Worm (Caenorhabditis elegans) whole organism, L4 larva: ENCODE measurements around the gene nspg-6.

Source experiments
- F10B5.3 ChIP-seq: sonication (generic microtip); optimal IDR thresholded peaks from 2 replicates; lab custom pipeline; 2016; ENCODE audit warnings: mild to moderate bottlenecking, missing genetic modification characterization, missing compliant biosample characterization
- F37D6.2 ChIP-seq: sonication (generic microtip); optimal IDR thresholded peaks from 2 replicates; lab custom pipeline; 2016; ENCODE audit warnings: mild to moderate bottlenecking, missing genetic modification characterization, missing compliant biosample characterization
- R02D3.7 ChIP-seq: fragments of 150-350 bp; sonication (generic microtip); optimal IDR thresholded peaks from 3 replicates; lab custom pipeline; 2014; ENCODE audit warnings: missing biosample characterization, missing genetic modification characterization
- T20F7.1 ChIP-seq: fragments of 200-800 bp; sonication (Bioruptor generic); optimal IDR thresholded peaks from 2 replicates; lab custom pipeline; 2018; ENCODE audit warnings: mild to moderate bottlenecking, missing genetic modification characterization, missing compliant biosample characterization
- ZK337.2 ChIP-seq: fragments of 200-800 bp; sonication (Bioruptor generic); IDR thresholded peaks from 2 replicates; pipeline ENCODE4 v1.3.6; 2022; ENCODE audit warnings: missing genetic modification reagents, missing genetic modification characterization, missing compliant biosample characterization
- aly-2 ChIP-seq: sonication (generic microtip); optimal IDR thresholded peaks from 2 replicates; lab custom pipeline; 2018; ENCODE audit warnings: missing biosample characterization, missing genetic modification characterization
- ama-1 ChIP-seq: fragments of 150-350 bp; optimal IDR thresholded peaks from 2 replicates; lab custom pipeline; 2014; ENCODE audit warnings: inconsistent platforms, mixed read lengths
- ceh-20 ChIP-seq: fragments of 200-800 bp; sonication (Bioruptor generic); IDR thresholded peaks from 2 replicates; pipeline ENCODE4 v1.3.6; 2022; ENCODE audit warnings: missing genetic modification reagents, missing genetic modification characterization, missing compliant biosample characterization
- ceh-28 ChIP-seq: fragments of 150-350 bp; optimal IDR thresholded peaks from 2 replicates; lab custom pipeline; 2014; ENCODE audit warnings: missing biosample characterization, missing genetic modification reagents, missing genetic modification characterization
- ceh-32 ChIP-seq: sonication (generic microtip); optimal IDR thresholded peaks from 2 replicates; lab custom pipeline; 2016; ENCODE audit warnings: mild to moderate bottlenecking, missing genetic modification characterization, missing compliant biosample characterization; ENCODE audit not compliant: poor library complexity
- ceh-44 ChIP-seq: fragments of 200-800 bp; sonication (Bioruptor generic); IDR thresholded peaks from 2 replicates; pipeline ENCODE4 v1.3.6; 2022; ENCODE audit warnings: missing genetic modification reagents, missing genetic modification characterization, missing compliant biosample characterization
- ceh-82 ChIP-seq: sonication (generic microtip); optimal IDR thresholded peaks from 2 replicates; lab custom pipeline; 2017; ENCODE audit warnings: missing biosample characterization, missing genetic modification characterization
- cey-2 ChIP-seq: sonication (generic microtip); optimal IDR thresholded peaks from 3 replicates; lab custom pipeline; 2017; ENCODE audit warnings: missing genetic modification characterization, mild to moderate bottlenecking, missing compliant biosample characterization, antibody characterized with exemption, borderline replicate concordance; ENCODE audit not compliant: insufficient read depth
- daf-12 ChIP-seq: fragments of 150-350 bp; optimal IDR thresholded peaks from 2 replicates; lab custom pipeline; 2014; ENCODE audit warnings: missing biosample characterization, missing genetic modification reagents, missing genetic modification characterization
- daf-16 ChIP-seq, 3 experiments: sonication (generic microtip); optimal IDR thresholded peaks; 2 replicates each; lab custom pipeline; 2016 to 2017; ENCODE audit warnings: missing genetic modification characterization in 3 of 3, missing genetic modification reagents in 3 of 3, mild to moderate bottlenecking in 2 of 3, missing compliant biosample characterization in 2 of 3, missing biosample characterization in 1 of 3, moderate library complexity in 1 of 3
- dmd-8 ChIP-seq: fragments of 200-800 bp; sonication (Bioruptor generic); IDR thresholded peaks from 2 replicates; pipeline ENCODE4 v1.3.6; 2022; ENCODE audit warnings: missing genetic modification characterization, missing compliant biosample characterization
- dmd-9 ChIP-seq: fragments of 200-800 bp; sonication (Bioruptor generic); IDR thresholded peaks from 2 replicates; pipeline ENCODE4 v1.3.6; 2022; ENCODE audit warnings: missing genetic modification reagents, missing genetic modification characterization, missing compliant biosample characterization
- duxl-1 ChIP-seq: sonication (generic microtip); optimal IDR thresholded peaks from 2 replicates; lab custom pipeline; 2016; ENCODE audit warnings: mild to moderate bottlenecking, missing genetic modification characterization, moderate library complexity, missing compliant biosample characterization; ENCODE audit not compliant: poor library complexity
- dve-1 ChIP-seq: sonication (generic microtip); optimal IDR thresholded peaks from 2 replicates; lab custom pipeline; 2017; ENCODE audit warnings: antibody characterized with exemption, mild to moderate bottlenecking, missing genetic modification characterization, missing compliant biosample characterization; ENCODE audit not compliant: insufficient read depth
- egl-27 ChIP-seq: sonication (generic microtip); optimal IDR thresholded peaks from 3 replicates; lab custom pipeline; 2017; ENCODE audit warnings: missing biosample characterization, missing genetic modification reagents, missing genetic modification characterization
- hlh-11 ChIP-seq: fragments of 200-800 bp; sonication (Bioruptor generic); optimal IDR thresholded peaks from 2 replicates; lab custom pipeline; 2018; ENCODE audit warnings: mild to moderate bottlenecking, missing genetic modification characterization, missing compliant biosample characterization
- lin-13 ChIP-seq: fragments of 150-350 bp; optimal IDR thresholded peaks from 2 replicates; lab custom pipeline; 2014; ENCODE audit warnings: missing biosample characterization, missing genetic modification reagents, missing genetic modification characterization
- lin-15B ChIP-seq: fragments of 150-350 bp; sonication (generic microtip); optimal IDR thresholded peaks from 3 replicates; lab custom pipeline; 2014; ENCODE audit warnings: missing biosample characterization, missing genetic modification characterization
- lin-29 ChIP-seq: fragments of 200-800 bp; sonication (Bioruptor generic); IDR thresholded peaks from 2 replicates; pipeline ENCODE4 v1.3.6; 2022; ENCODE audit warnings: missing genetic modification reagents, missing genetic modification characterization, missing compliant biosample characterization
- lin-38 ChIP-seq: fragments of 200-800 bp; sonication (Bioruptor generic); IDR thresholded peaks from 2 replicates; pipeline ENCODE4 v1.3.6; 2022; ENCODE audit warnings: missing genetic modification reagents, missing genetic modification characterization, missing compliant biosample characterization
- lir-3 ChIP-seq: sonication (generic microtip); optimal IDR thresholded peaks from 2 replicates; lab custom pipeline; 2016; ENCODE audit warnings: mild to moderate bottlenecking, missing genetic modification characterization, missing compliant biosample characterization
- madf-9 ChIP-seq: fragments of 200-800 bp; sonication (Bioruptor generic); conservative IDR thresholded peaks from 2 replicates; pipeline ENCODE4 v1.3.6; 2022; ENCODE audit warnings: missing genetic modification reagents, missing genetic modification characterization, missing compliant biosample characterization
- mxl-3 ChIP-seq: fragments of 200-800 bp; sonication (Bioruptor generic); optimal IDR thresholded peaks from 2 replicates; lab custom pipeline; 2018; ENCODE audit warnings: mild to moderate bottlenecking, missing genetic modification characterization, missing compliant biosample characterization
- nhr-111 ChIP-seq: fragments of 200-800 bp; sonication (Bioruptor generic); optimal IDR thresholded peaks from 2 replicates; lab custom pipeline; 2018; ENCODE audit warnings: mild to moderate bottlenecking, missing genetic modification characterization, missing compliant biosample characterization
- nhr-25 ChIP-seq: sonication (generic microtip); optimal IDR thresholded peaks from 2 replicates; lab custom pipeline; 2017; ENCODE audit warnings: missing genetic modification characterization, mild to moderate bottlenecking, missing compliant biosample characterization, antibody characterized with exemption, moderate library complexity, borderline replicate concordance; ENCODE audit not compliant: insufficient read depth
- nhr-28 ChIP-seq: fragments of 150-350 bp; optimal IDR thresholded peaks from 2 replicates; lab custom pipeline; 2014; ENCODE audit warnings: missing biosample characterization, missing genetic modification characterization
- nhr-42 ChIP-seq: fragments of 200-800 bp; sonication (Bioruptor generic); IDR thresholded peaks from 2 replicates; pipeline ENCODE4 v1.3.6; 2022; ENCODE audit warnings: missing genetic modification characterization, missing compliant biosample characterization
- nhr-48 ChIP-seq: sonication (generic microtip); optimal IDR thresholded peaks from 2 replicates; lab custom pipeline; 2016; ENCODE audit warnings: mild to moderate bottlenecking, missing genetic modification characterization, missing compliant biosample characterization
- nhr-76 ChIP-seq: fragments of 150-350 bp; optimal IDR thresholded peaks from 2 replicates; lab custom pipeline; 2014; ENCODE audit warnings: missing biosample characterization, missing genetic modification characterization
- nhr-77 ChIP-seq: fragments of 150-350 bp; optimal IDR thresholded peaks from 2 replicates; lab custom pipeline; 2014; ENCODE audit warnings: missing biosample characterization, missing genetic modification characterization
- pha-4 ChIP-seq, 2 experiments: fragments of 150-350 bp in 1 of 2; fragments of 200-800 bp in 1 of 2; sonication (Bioruptor generic) in 1 of 2; IDR thresholded peaks in 1 of 2; optimal IDR thresholded peaks in 1 of 2; 2 replicates each; pipeline versions ENCODE4 v1.3.6 to Lab custom; 2014 to 2022; ENCODE audit warnings: missing genetic modification characterization in 2 of 2, missing genetic modification reagents in 2 of 2, missing biosample characterization in 1 of 2, missing compliant biosample characterization in 1 of 2
- rbr-2 ChIP-seq: sonication (generic microtip); optimal IDR thresholded peaks from 2 replicates; lab custom pipeline; 2016; ENCODE audit warnings: missing genotype, missing genetic modification characterization, missing compliant biosample characterization
- set-16 ChIP-seq: fragments of 200-800 bp; sonication (Bioruptor generic); IDR thresholded peaks from 2 replicates; pipeline ENCODE4 v1.3.6; 2022; ENCODE audit warnings: missing genetic modification reagents, missing genetic modification characterization, missing compliant biosample characterization
- skn-1 ChIP-seq: fragments of 150-350 bp; optimal IDR thresholded peaks from 2 replicates; lab custom pipeline; 2014; ENCODE audit warnings: missing biosample characterization, missing genetic modification characterization
- snpc-1.2 ChIP-seq: fragments of 200-800 bp; sonication (Bioruptor generic); IDR thresholded peaks from 2 replicates; pipeline ENCODE4 v1.3.6; 2022; ENCODE audit warnings: missing genetic modification reagents, missing genetic modification characterization, missing compliant biosample characterization
- spr-1 ChIP-seq: sonication (generic microtip); optimal IDR thresholded peaks from 2 replicates; lab custom pipeline; 2016; ENCODE audit warnings: mild to moderate bottlenecking, missing genetic modification characterization, missing compliant biosample characterization
- spr-3 ChIP-seq: fragments of 200-800 bp; sonication (Bioruptor generic); optimal IDR thresholded peaks from 2 replicates; lab custom pipeline; 2018; ENCODE audit warnings: mild to moderate bottlenecking, missing genetic modification characterization, missing compliant biosample characterization
- tag-97 ChIP-seq: fragments of 200-800 bp; sonication (Bioruptor generic); IDR thresholded peaks from 2 replicates; pipeline ENCODE4 v1.3.6; 2022; ENCODE audit warnings: missing genetic modification characterization, missing compliant biosample characterization
- unc-39 ChIP-seq: sonication (generic microtip); optimal IDR thresholded peaks from 2 replicates; lab custom pipeline; 2017; ENCODE audit warnings: missing biosample characterization, missing genetic modification characterization
- unc-62 ChIP-seq, 3 experiments: fragments of 150-350 bp in 1 of 3; sonication (generic microtip); optimal IDR thresholded peaks in 2 of 3; peaks in 1 of 3; 1 replicate in 1 of 3; 2 replicates in 2 of 3; lab custom pipeline; 2014 to 2017; ENCODE audit warnings: missing biosample characterization in 3 of 3, missing genetic modification characterization in 3 of 3, missing genetic modification reagents in 3 of 3, missing genotype in 1 of 3
- zfp-2 ChIP-seq: sonication (generic microtip); optimal IDR thresholded peaks from 2 replicates; lab custom pipeline; 2016; ENCODE audit warnings: mild to moderate bottlenecking, missing genetic modification characterization, missing compliant biosample characterization
- ztf-7 ChIP-seq: fragments of 150-350 bp; optimal IDR thresholded peaks from 2 replicates; lab custom pipeline; 2014; ENCODE audit warnings: missing biosample characterization, missing genetic modification characterization

The nspg-6 gene

DNA sequence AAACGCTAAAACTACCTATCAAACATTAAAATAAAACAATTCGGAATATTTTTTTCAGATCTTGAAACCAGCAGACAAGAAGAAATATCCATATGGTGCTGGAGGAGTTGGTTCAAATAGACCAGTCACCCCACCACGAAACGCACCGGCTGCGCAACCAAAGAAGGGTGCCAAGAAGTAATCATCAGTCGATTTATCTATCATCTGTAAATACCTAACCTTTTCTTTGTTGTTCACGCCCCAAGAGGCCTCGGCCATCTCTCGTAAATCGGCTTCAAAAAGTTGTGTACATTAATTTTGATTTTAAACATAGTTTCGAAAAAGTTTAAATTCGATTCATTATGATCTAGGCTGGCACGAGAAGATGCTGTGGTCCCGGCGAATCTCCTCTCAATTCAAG is 23.2 kb upstream of the nspg-6 start:
- TF ChIP-seq unc-62 (GFP tag; optimal IDR thresholded peaks at IDR 0.05 in 1 of 2; lab: Kevin White, UChicago) = peak in 1 of 2 experiments; percentile 71
- TF ChIP-seq unc-62 (tag; optimal IDR thresholded peaks at IDR 0.05; lab: Kevin White, UChicago) = no peak
- no peak for TF ChIP-seq egl-27 (tag; lab: Kevin White, UChicago)
- 0 out of 2 replicates have a peak, but pooled peaks have one; percentile 11 for TF ChIP-seq ceh-44 (GFP tag; lab: Robert Waterston, UW)

DNA sequence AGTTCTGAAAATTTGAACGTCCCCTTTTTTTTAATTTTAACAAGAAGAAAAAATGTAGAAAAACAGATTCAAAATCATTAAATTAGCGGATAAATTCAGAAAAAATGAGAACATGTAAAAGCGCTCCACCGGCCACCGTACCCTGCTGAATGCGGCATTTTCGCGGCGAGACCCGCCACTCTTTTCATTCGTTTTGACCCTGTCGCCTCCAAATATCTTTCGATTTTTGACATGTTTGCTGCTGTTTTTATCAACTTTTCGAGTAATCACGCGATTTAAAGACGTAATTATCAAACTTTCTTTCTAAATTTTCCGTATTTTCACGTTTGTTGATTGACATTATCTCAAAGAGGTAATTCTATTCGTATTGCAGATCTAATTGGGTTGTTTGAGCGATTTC is 21.4 kb upstream of the nspg-6 start, which contains the start of gene gsp-2:
TSS of gene gsp-2 (plus strand) at position 374 of the 400 bp plus-strand sequence.
- TF ChIP-seq duxl-1 (tag; lab: Kevin White, UChicago) = no peak
- TF ChIP-seq nhr-48 (tag; lab: Kevin White, UChicago) = no peak
- TF ChIP-seq spr-3 (GFP tag; lab: Kevin White, UChicago) = no peak
- no peak for TF ChIP-seq nhr-42
- peak; percentile 62 for TF ChIP-seq nhr-28 (tag; lab: Kevin White, UChicago)
- TF ChIP-seq cey-2 (tag; lab: Kevin White, UChicago) = no peak
- TF ChIP-seq lin-15B = no peak
- no peak for TF ChIP-seq F37D6.2
- TF ChIP-seq dmd-9 (GFP tag; lab: Robert Waterston, UW) = no peak
- no peak for TF ChIP-seq lin-13 (GFP tag; lab: Kevin White, UChicago)
- TF ChIP-seq spr-1 (tag; lab: Kevin White, UChicago) = no peak
- no peak for TF ChIP-seq madf-9 (GFP tag; lab: Robert Waterston, UW)
- peak; percentile 55 for TF ChIP-seq mxl-3 (GFP tag; lab: Kevin White, UChicago)
- no peak for TF ChIP-seq aly-2 (tag; lab: Kevin White, UChicago)
- TF ChIP-seq daf-16 (GFP tag; optimal IDR thresholded peaks at IDR 0.05; lab: Kevin White, UChicago) = no peak
- peak; percentile 64 for TF ChIP-seq daf-16 (tag; optimal IDR thresholded peaks at IDR 0.05; lab: Kevin White, UChicago)
- TF ChIP-seq R02D3.7 (tag; lab: Kevin White, UChicago) = no peak
- no peak for TF ChIP-seq unc-39 (tag; lab: Kevin White, UChicago)
- TF ChIP-seq nhr-76 (tag; lab: Kevin White, UChicago) = no peak
- TF ChIP-seq dve-1 = peak; percentile 85
- TF ChIP-seq nhr-77 (tag; lab: Kevin White, UChicago) = peak; percentile 50
- TF ChIP-seq dmd-8 (GFP tag; lab: Robert Waterston, UW) = no peak
- no peak for TF ChIP-seq ceh-32 (tag; lab: Kevin White, UChicago)
- no peak for TF ChIP-seq F10B5.3 (tag; lab: Kevin White, UChicago)
- TF ChIP-seq ztf-7 (tag; lab: Kevin White, UChicago) = no peak
- TF ChIP-seq nhr-25 (tag; lab: Kevin White, UChicago) = peak; percentile 18
- no peak for TF ChIP-seq ZK337.2 (GFP tag; lab: Robert Waterston, UW)
- no peak for TF ChIP-seq ceh-82 (tag; lab: Kevin White, UChicago)
- no peak for TF ChIP-seq ceh-20 (GFP tag; lab: Robert Waterston, UW)
- TF ChIP-seq pha-4 (GFP tag; IDR thresholded peaks at IDR 0.05; lab: Robert Waterston, UW) = peak; percentile 22; the same call in 1 of the 2 replicates
- TF ChIP-seq pha-4 (tag; optimal IDR thresholded peaks at IDR 0.05; lab: Kevin White, UChicago) = no peak
- peak; percentile 40; the same call in 1 of the 2 replicates for TF ChIP-seq set-16
- no peak for TF ChIP-seq nhr-111 (GFP tag; lab: Kevin White, UChicago)
- TF ChIP-seq hlh-11 (tag; lab: Kevin White, UChicago) = peak; percentile 86
- TF ChIP-seq egl-27 (tag; lab: Kevin White, UChicago) = no peak
- TF ChIP-seq tag-97 = no peak
- TF ChIP-seq ceh-28 (tag; lab: Kevin White, UChicago) = no peak
- 0 out of 2 replicates have a peak, but pooled peaks have one; percentile 33 for TF ChIP-seq snpc-1.2
- peak; percentile 28 for TF ChIP-seq zfp-2
- TF ChIP-seq lir-3 (tag; lab: Kevin White, UChicago) = no peak
- peak; percentile 86 for TF ChIP-seq lin-38 (GFP tag; lab: Robert Waterston, UW)
- TF ChIP-seq skn-1 (tag; lab: Kevin White, UChicago) = no peak
- TF ChIP-seq rbr-2 = peak; percentile 41
- no peak for TF ChIP-seq daf-12 (tag; lab: Kevin White, UChicago)
- TF ChIP-seq lin-29 = no peak
- peak; percentile 43 for TF ChIP-seq T20F7.1
- peak; percentile 7 for TF ChIP-seq ama-1 (lab: Kevin White, UChicago)
